Fruit fly (Drosophila melanogaster): Measurements from ENCODE around the gene CG11504.
A peak's percentile ranks its signal among the peaks of the same experiment; 100 is the strongest.

The CG11504 gene

dm6 chr3R:30046029-30047001, 48.6 kb downstream of the CG11504 start, which contains the start of the genes RpL32 and CG7943 (continued):
- peak; percentile 92 for TF ChIP-seq Bteb2 (GFP tag; optimal IDR thresholded peaks at IDR 0.05)
- TF ChIP-seq al (GFP tag; IDR thresholded peaks at IDR 0.05), result peak; percentile 95
- TF ChIP-seq CG15696 (tag; optimal IDR thresholded peaks at IDR 0.05), result peak; percentile 81
- peak; percentile 97 for TF ChIP-seq CG13296 (GFP tag; optimal IDR thresholded peaks at IDR 0.05)
- TF ChIP-seq Taf1 (GFP tag; IDR thresholded peaks at IDR 0.05), result peak; percentile 92
- TF ChIP-seq croc (GFP tag; conservative IDR thresholded peaks at IDR 0.05), result peak; percentile 87
- peak; percentile 90 for TF ChIP-seq HmgD (GFP tag; optimal IDR thresholded peaks at IDR 0.05)
- peak; percentile 95 for TF ChIP-seq sug (tag; optimal IDR thresholded peaks at IDR 0.05)
- peak; percentile 77 for TF ChIP-seq CG7928 (GFP tag; optimal IDR thresholded peaks at IDR 0.05)
- peak; percentile 93 for TF ChIP-seq CG4404 (GFP tag; IDR thresholded peaks at IDR 0.05)
- TF ChIP-seq CoRest (tag; optimal IDR thresholded peaks at IDR 0.05), result peak; percentile 85
- peak; percentile 92 for TF ChIP-seq ap (GFP tag; IDR thresholded peaks at IDR 0.05)
- TF ChIP-seq zf30C (GFP tag; optimal IDR thresholded peaks at IDR 0.05), result no peak
- peak; percentile 95 for TF ChIP-seq lbe (GFP tag; optimal IDR thresholded peaks at IDR 0.05)
- TF ChIP-seq Side (GFP tag; optimal IDR thresholded peaks at IDR 0.05), result peak; percentile 97
- TF ChIP-seq CG12744 (GFP tag; optimal IDR thresholded peaks at IDR 0.05), result peak; percentile 77
- TF ChIP-seq HLH4C (GFP tag; IDR thresholded peaks at IDR 0.05; ENCODE audit: partially characterized antibody), result peak; percentile 100
- TF ChIP-seq Blimp-1 (GFP tag; optimal IDR thresholded peaks at IDR 0.05), result peak; percentile 88
- TF ChIP-seq ci (GFP tag; IDR thresholded peaks at IDR 0.05), result peak; percentile 97
- no peak for TF ChIP-seq Hr78 (GFP tag; optimal IDR thresholded peaks at IDR 0.05)
- peak; percentile 97 for TF ChIP-seq sisA (GFP tag; IDR thresholded peaks at IDR 0.05)
- peak; percentile 96 for TF ChIP-seq NfI (GFP tag; optimal IDR thresholded peaks at IDR 0.05)
- peak; percentile 81 for TF ChIP-seq ftz-f1 (GFP tag; optimal IDR thresholded peaks at IDR 0.05)
- TF ChIP-seq kah (GFP tag; optimal IDR thresholded peaks at IDR 0.05), result peak; percentile 72
- peak; percentile 69 for TF ChIP-seq Dip2 (GFP tag; IDR thresholded peaks at IDR 0.05)
- peak; percentile 86 for TF ChIP-seq Awh (GFP tag; IDR thresholded peaks at IDR 0.05)
- peak; percentile 100 for TF ChIP-seq chinmo (GFP tag; IDR thresholded peaks at IDR 0.05; ENCODE audit: partially characterized antibody)
- TF ChIP-seq CG10979 (tag; optimal IDR thresholded peaks at IDR 0.05), result peak; percentile 88
- peak; percentile 87 for TF ChIP-seq run (tag; optimal IDR thresholded peaks at IDR 0.05)
- peak; percentile 81 for TF ChIP-seq CG3407 (GFP tag; optimal IDR thresholded peaks at IDR 0.05)
- TF ChIP-seq psq (GFP tag; optimal IDR thresholded peaks at IDR 0.05), result peak; percentile 62
- TF ChIP-seq hb (GFP tag; IDR thresholded peaks at IDR 0.05; ENCODE audit: partially characterized antibody), result peak; percentile 100
- peak; percentile 70 for TF ChIP-seq CG33557 (GFP tag; optimal IDR thresholded peaks at IDR 0.05)
- peak; percentile 97 for TF ChIP-seq bcd (GFP tag; optimal IDR thresholded peaks at IDR 0.05)
- TF ChIP-seq hbn (GFP tag; IDR thresholded peaks at IDR 0.05; ENCODE audit: partially characterized antibody), result peak; percentile 100
- peak; percentile 94 for TF ChIP-seq CG32772 (GFP tag; IDR thresholded peaks at IDR 0.05)
- TF ChIP-seq sim (GFP tag; IDR thresholded peaks at IDR 0.05), result peak; percentile 81
- TF ChIP-seq lov (optimal IDR thresholded peaks at IDR 0.05), result no peak
- peak; percentile 94 for TF ChIP-seq lov (GFP tag; IDR thresholded peaks at IDR 0.05)
- peak; percentile 90 for TF ChIP-seq CG11504 (tag; optimal IDR thresholded peaks at IDR 0.05)
- peak; percentile 78 for TF ChIP-seq CG12942 (GFP tag; optimal IDR thresholded peaks at IDR 0.05)
- peak; percentile 85 for TF ChIP-seq trh (GFP tag; optimal IDR thresholded peaks at IDR 0.05)
- peak; percentile 83 for TF ChIP-seq CG7556 (GFP tag; optimal IDR thresholded peaks at IDR 0.05)
- no peak for TF ChIP-seq CG17568 (GFP tag; optimal IDR thresholded peaks at IDR 0.05)
- TF ChIP-seq HLH54F (GFP tag; optimal IDR thresholded peaks at IDR 0.05), result peak; percentile 90
- peak; percentile 100 for TF ChIP-seq sna (GFP tag; IDR thresholded peaks at IDR 0.05; ENCODE audit: partially characterized antibody)
- peak; percentile 97 for TF ChIP-seq caup (GFP tag; optimal IDR thresholded peaks at IDR 0.05; ENCODE audit: severe bottlenecking)
